Worm (Caenorhabditis elegans) whole organism, L4 larva: Measurements from ENCODE around the gene F22B5.6.

Source experiments
- D1046.2 ChIP-seq: fragments of 200-800 bp; sonication (Bioruptor generic); IDR thresholded peaks from 2 replicates; pipeline ENCODE4 v1.3.6; 2022; ENCODE audit warnings: missing genetic modification characterization, missing compliant biosample characterization
- F10B5.3 ChIP-seq: sonication (generic microtip); optimal IDR thresholded peaks from 2 replicates; lab custom pipeline; 2016; ENCODE audit warnings: mild to moderate bottlenecking, missing genetic modification characterization, missing compliant biosample characterization
- F26F4.8 ChIP-seq: fragments of 200-800 bp; sonication (Bioruptor generic); conservative IDR thresholded peaks from 2 replicates; pipeline ENCODE4 v1.3.6; 2022; ENCODE audit warnings: missing genetic modification characterization, missing compliant biosample characterization
- Y105C5A.15 ChIP-seq: fragments of 200-800 bp; sonication (Bioruptor generic); IDR thresholded peaks from 2 replicates; pipeline ENCODE4 v1.3.6; 2022; ENCODE audit warnings: missing genetic modification characterization, missing compliant biosample characterization
- ZK337.2 ChIP-seq: fragments of 200-800 bp; sonication (Bioruptor generic); IDR thresholded peaks from 2 replicates; pipeline ENCODE4 v1.3.6; 2022; ENCODE audit warnings: missing genetic modification reagents, missing genetic modification characterization, missing compliant biosample characterization
- aha-1 ChIP-seq: fragments of 150-350 bp; peaks from one replicate; lab custom pipeline; 2014; ENCODE audit warnings: missing biosample characterization, missing genetic modification characterization
- ceh-44 ChIP-seq: fragments of 200-800 bp; sonication (Bioruptor generic); IDR thresholded peaks from 2 replicates; pipeline ENCODE4 v1.3.6; 2022; ENCODE audit warnings: missing genetic modification reagents, missing genetic modification characterization, missing compliant biosample characterization
- daf-19 ChIP-seq: fragments of 200-800 bp; sonication (Bioruptor generic); conservative IDR thresholded peaks from 2 replicates; pipeline ENCODE4 v1.3.6; 2022; ENCODE audit warnings: missing genetic modification characterization, missing compliant biosample characterization
- dmd-6 ChIP-seq: fragments of 200-800 bp; sonication (Bioruptor generic); IDR thresholded peaks from 2 replicates; pipeline ENCODE4 v1.3.6; 2022; ENCODE audit warnings: missing genetic modification reagents, missing genetic modification characterization, missing compliant biosample characterization
- duxl-1 ChIP-seq: sonication (generic microtip); optimal IDR thresholded peaks from 2 replicates; lab custom pipeline; 2016; ENCODE audit warnings: mild to moderate bottlenecking, missing genetic modification characterization, moderate library complexity, missing compliant biosample characterization; ENCODE audit not compliant: poor library complexity
- egl-27 ChIP-seq: sonication (generic microtip); optimal IDR thresholded peaks from 3 replicates; lab custom pipeline; 2017; ENCODE audit warnings: missing biosample characterization, missing genetic modification reagents, missing genetic modification characterization
- hlh-11 ChIP-seq: fragments of 200-800 bp; sonication (Bioruptor generic); optimal IDR thresholded peaks from 2 replicates; lab custom pipeline; 2018; ENCODE audit warnings: mild to moderate bottlenecking, missing genetic modification characterization, missing compliant biosample characterization
- hlh-30 ChIP-seq: sonication (generic microtip); optimal IDR thresholded peaks from 2 replicates; lab custom pipeline; 2017; ENCODE audit warnings: antibody characterized with exemption, mild to moderate bottlenecking, missing genetic modification characterization, missing compliant biosample characterization; ENCODE audit not compliant: insufficient read depth
- lim-7 ChIP-seq: fragments of 200-800 bp; sonication (Bioruptor generic); IDR thresholded peaks from 2 replicates; pipeline ENCODE4 v1.3.6; 2022; ENCODE audit warnings: missing genetic modification characterization, missing compliant biosample characterization
- lin-1 ChIP-seq: fragments of 200-800 bp; sonication (Bioruptor generic); IDR thresholded peaks from 2 replicates; pipeline ENCODE4 v1.3.6; 2022; ENCODE audit warnings: missing genetic modification reagents, missing genetic modification characterization, missing compliant biosample characterization
- lin-39 ChIP-seq: fragments of 150-350 bp; optimal IDR thresholded peaks from 2 replicates; lab custom pipeline; 2014; ENCODE audit warnings: missing biosample characterization, missing genetic modification reagents, missing genetic modification characterization
- lsy-2 ChIP-seq, 2 experiments: fragments of 150-350 bp in 1 of 2; sonication (generic microtip) in 1 of 2; optimal IDR thresholded peaks; 2 replicates each; lab custom pipeline; 2014 to 2017; ENCODE audit warnings: missing biosample characterization in 2 of 2, missing genetic modification characterization in 2 of 2
- mdl-1 ChIP-seq, 2 experiments: fragments of 150-350 bp in 1 of 2; sonication (generic microtip) in 1 of 2; optimal IDR thresholded peaks; 2 replicates each; lab custom pipeline; 2014 to 2017; ENCODE audit warnings: missing biosample characterization in 2 of 2, missing genetic modification characterization in 2 of 2
- mdt-29 ChIP-seq: fragments of 200-800 bp; sonication (Bioruptor generic); IDR thresholded peaks from 2 replicates; pipeline ENCODE4 v1.3.6; 2022; ENCODE audit warnings: missing genetic modification reagents, missing genetic modification characterization, missing compliant biosample characterization
- mep-1 ChIP-seq: fragments of 150-350 bp; sonication (generic microtip); optimal IDR thresholded peaks from 3 replicates; lab custom pipeline; 2014; ENCODE audit warnings: missing biosample characterization, missing genetic modification characterization
- mxl-2 ChIP-seq: fragments of 200-800 bp; sonication (Bioruptor generic); conservative IDR thresholded peaks from 2 replicates; pipeline ENCODE4 v1.3.6; 2022; ENCODE audit warnings: missing genetic modification reagents, missing genetic modification characterization, missing compliant biosample characterization
- nhr-10 ChIP-seq: fragments of 150-350 bp; optimal IDR thresholded peaks from 2 replicates; lab custom pipeline; 2014; ENCODE audit warnings: missing biosample characterization, missing genetic modification characterization
- nhr-25 ChIP-seq: sonication (generic microtip); optimal IDR thresholded peaks from 2 replicates; lab custom pipeline; 2017; ENCODE audit warnings: missing genetic modification characterization, mild to moderate bottlenecking, missing compliant biosample characterization, antibody characterized with exemption, moderate library complexity, borderline replicate concordance; ENCODE audit not compliant: insufficient read depth
- nhr-28 ChIP-seq: fragments of 150-350 bp; optimal IDR thresholded peaks from 2 replicates; lab custom pipeline; 2014; ENCODE audit warnings: missing biosample characterization, missing genetic modification characterization
- nhr-42 ChIP-seq: fragments of 200-800 bp; sonication (Bioruptor generic); IDR thresholded peaks from 2 replicates; pipeline ENCODE4 v1.3.6; 2022; ENCODE audit warnings: missing genetic modification characterization, missing compliant biosample characterization
- nhr-6 ChIP-seq: fragments of 150-350 bp; optimal IDR thresholded peaks from 2 replicates; lab custom pipeline; 2014; ENCODE audit warnings: missing biosample characterization, missing genetic modification characterization
- nhr-76 ChIP-seq: fragments of 150-350 bp; optimal IDR thresholded peaks from 2 replicates; lab custom pipeline; 2014; ENCODE audit warnings: missing biosample characterization, missing genetic modification characterization
- nhr-77 ChIP-seq: fragments of 150-350 bp; optimal IDR thresholded peaks from 2 replicates; lab custom pipeline; 2014; ENCODE audit warnings: missing biosample characterization, missing genetic modification characterization
- skn-1 ChIP-seq: fragments of 150-350 bp; optimal IDR thresholded peaks from 2 replicates; lab custom pipeline; 2014; ENCODE audit warnings: missing biosample characterization, missing genetic modification characterization
- unc-62 ChIP-seq, 3 experiments: fragments of 150-350 bp in 1 of 3; sonication (generic microtip); optimal IDR thresholded peaks in 2 of 3; peaks in 1 of 3; 1 replicate in 1 of 3; 2 replicates in 2 of 3; lab custom pipeline; 2014 to 2017; ENCODE audit warnings: missing biosample characterization in 3 of 3, missing genetic modification characterization in 3 of 3, missing genetic modification reagents in 3 of 3, missing genotype in 1 of 3
- zfp-2 ChIP-seq: sonication (generic microtip); optimal IDR thresholded peaks from 2 replicates; lab custom pipeline; 2016; ENCODE audit warnings: mild to moderate bottlenecking, missing genetic modification characterization, missing compliant biosample characterization
- zfp-3 ChIP-seq: fragments of 200-800 bp; sonication (Bioruptor generic); conservative IDR thresholded peaks from 2 replicates; pipeline ENCODE4 v1.3.6; 2022; ENCODE audit warnings: missing genetic modification reagents, missing genetic modification characterization, missing compliant biosample characterization
- ztf-7 ChIP-seq: fragments of 150-350 bp; optimal IDR thresholded peaks from 2 replicates; lab custom pipeline; 2014; ENCODE audit warnings: missing biosample characterization, missing genetic modification characterization

F22B5.6 gene

ce11 chrII:8440097-8440496 lies 15.9 kb downstream of the F22B5.6 start:
- peak; percentile 11 for TF ChIP-seq hlh-11 (tag; lab: Kevin White, UChicago)
- TF ChIP-seq nhr-28 = peak; percentile 77
- peak; percentile 48; the same call in 1 of the 2 replicates for TF ChIP-seq dmd-6 (GFP tag; lab: Robert Waterston, UW)
- peak; percentile 51 for TF ChIP-seq hlh-30 (tag; lab: Kevin White, UChicago)
- no peak for TF ChIP-seq lin-39 (tag; lab: Kevin White, UChicago)
- peak in 1 of 2 experiments; percentile 35 for TF ChIP-seq mdl-1 (tag; optimal IDR thresholded peaks at IDR 0.05; lab: Kevin White, UChicago)
- TF ChIP-seq Y105C5A.15 (GFP tag; lab: Robert Waterston, UW) = no peak
- TF ChIP-seq mxl-2 (GFP tag; lab: Robert Waterston, UW) = no peak

ce11 chrII:8438791-8439287 lies 17.2 kb downstream of the F22B5.6 start, which contains the start of gene lips-10:
lips-10 (plus strand) TSS chrII:8439168.
- TF ChIP-seq nhr-28 (peak; percentile 91), ceh-44 (GFP tag; lab: Robert Waterston, UW) (no peak), unc-62 (GFP tag; optimal IDR thresholded peaks at IDR 0.05 in 1 of 2; lab: Kevin White, UChicago) (peak in 1 of 2 experiments; percentile 13), unc-62 (tag; optimal IDR thresholded peaks at IDR 0.05; lab: Kevin White, UChicago) (no peak), zfp-3 (GFP tag; lab: Robert Waterston, UW) (no peak)

- TF ChIP-seq aha-1 (tag; lab: Kevin White, UChicago) = peak; percentile 84
- TF ChIP-seq mxl-2 (GFP tag; lab: Robert Waterston, UW) = no peak
- no peak for TF ChIP-seq daf-19 (GFP tag; lab: Robert Waterston, UW)
- TF ChIP-seq dmd-6 (GFP tag; lab: Robert Waterston, UW) = no peak
- no peak for TF ChIP-seq lin-1 (GFP tag; lab: Robert Waterston, UW)
- no peak for TF ChIP-seq ZK337.2 (GFP tag; lab: Robert Waterston, UW)
- peak in 1 of 2 experiments; percentile 68 for TF ChIP-seq unc-62 (GFP tag; optimal IDR thresholded peaks at IDR 0.05 in 1 of 2; lab: Kevin White, UChicago)
- no peak for TF ChIP-seq unc-62 (tag; optimal IDR thresholded peaks at IDR 0.05; lab: Kevin White, UChicago)
- TF ChIP-seq D1046.2 (GFP tag; lab: Robert Waterston, UW) = no peak
- no peak for TF ChIP-seq zfp-2
- no peak for TF ChIP-seq mdl-1 (tag; optimal IDR thresholded peaks at IDR 0.05; lab: Kevin White, UChicago)
- no peak for TF ChIP-seq duxl-1 (tag; lab: Kevin White, UChicago)
- no peak for TF ChIP-seq nhr-25 (tag; lab: Kevin White, UChicago)
- no peak for TF ChIP-seq F10B5.3 (tag; lab: Kevin White, UChicago)
- no peak for TF ChIP-seq nhr-6 (tag; lab: Kevin White, UChicago)
Observed at ce11 chrII:8437035-8437434, 19.0 kb downstream of the F22B5.6 start, which contains the start of gene acp-3. acp-3 (minus strand) TSS chrII:8437135.

ce11 chrII:8435005-8435404 lies 21.0 kb downstream of the F22B5.6 start, which contains the start of gene acp-4:
acp-4 (minus strand) TSS chrII:8435105.
- TF ChIP-seq ztf-7 (tag; lab: Kevin White, UChicago) (no peak), nhr-42 (GFP tag; lab: Robert Waterston, UW) (no peak), egl-27 (no peak), mep-1 (tag; lab: Kevin White, UChicago) (no peak)
- TF ChIP-seq, all 104 proteins: peak for 0

ce11 chrII:8431954-8432353 lies 24.0 kb downstream of the F22B5.6 start, which contains the start of gene acp-2:
acp-2 (minus strand) TSS chrII:8432054.
- TF ChIP-seq lim-7 (GFP tag; lab: Robert Waterston, UW) = no peak
- no peak for TF ChIP-seq mdt-29
- TF ChIP-seq F26F4.8 (GFP tag; lab: Robert Waterston, UW) = no peak
- no peak for TF ChIP-seq Y105C5A.15 (GFP tag; lab: Robert Waterston, UW)
- TF ChIP-seq nhr-77 (tag; lab: Kevin White, UChicago) = no peak
- TF ChIP-seq lin-39 (tag; lab: Kevin White, UChicago) = no peak
- no peak for TF ChIP-seq zfp-3 (GFP tag; lab: Robert Waterston, UW)
- TF ChIP-seq nhr-10 (tag; lab: Kevin White, UChicago) = no peak
- TF ChIP-seq nhr-76 = no peak
- TF ChIP-seq dmd-6 (GFP tag; lab: Robert Waterston, UW) = no peak
- no peak for TF ChIP-seq ceh-44 (GFP tag; lab: Robert Waterston, UW)
- no peak for TF ChIP-seq lsy-2 (tag; optimal IDR thresholded peaks at IDR 0.05; lab: Kevin White, UChicago)
- no peak for TF ChIP-seq skn-1
- TF ChIP-seq aha-1 (tag; lab: Kevin White, UChicago) = no peak
